Fruit fly (Drosophila melanogaster) whole organism, embryonic: Measurements from ENCODE around the gene AP-1-2beta.
A peak's percentile ranks its signal among the peaks of the same experiment; 100 is the strongest.

Experiments
- CG11085 ChIP-seq: fragments of 200-800 bp; sonication (Bioruptor generic); IDR thresholded peaks from 2 replicates; pipeline ENCODE4 v1.3.6; 2022; ENCODE audit warnings: missing biosample characterization, missing genetic modification characterization
- CG13287 ChIP-seq: fragments of 200-800 bp; sonication (Bioruptor generic); IDR thresholded peaks from 2 replicates; pipeline ENCODE4 v1.3.6; 2022; ENCODE audit warnings: missing biosample characterization, missing genetic modification characterization; ENCODE audit not compliant: partially characterized antibody
- CG13296 ChIP-seq: fragments of 200-800 bp; sonication (Bioruptor generic); optimal IDR thresholded peaks from 3 replicates; lab custom pipeline; 2018; ENCODE audit warnings: missing biosample characterization, mild to moderate bottlenecking, missing genetic modification characterization
- CG15479 ChIP-seq: fragments of 200-800 bp; sonication (Bioruptor generic); optimal IDR thresholded peaks from 3 replicates; lab custom pipeline; 2019; ENCODE audit warnings: missing biosample characterization, mild to moderate bottlenecking, missing genetic modification characterization, moderate library complexity
- CG17912 ChIP-seq: fragments of 200-800 bp; sonication (Bioruptor generic); optimal IDR thresholded peaks from 2 replicates; lab custom pipeline; 2018; ENCODE audit warnings: missing biosample characterization, mild to moderate bottlenecking, missing genetic modification characterization
- CG1832 ChIP-seq: fragments of 200-800 bp; sonication (Bioruptor generic); optimal IDR thresholded peaks from 2 replicates; lab custom pipeline; 2017; ENCODE audit warnings: missing biosample characterization, mild to moderate bottlenecking, missing genetic modification characterization, inconsistent platforms
- CG2120 ChIP-seq: fragments of 200-800 bp; sonication (Bioruptor generic); optimal IDR thresholded peaks from 3 replicates; lab custom pipeline; 2016; ENCODE audit warnings: missing biosample characterization, missing genetic modification characterization
- CG2678 ChIP-seq: fragments of 200-800 bp; sonication (Bioruptor generic); optimal IDR thresholded peaks from 3 replicates; lab custom pipeline; 2019; ENCODE audit warnings: missing biosample characterization, mild to moderate bottlenecking, missing genetic modification characterization, moderate library complexity
- CG2712 ChIP-seq: fragments of 200-800 bp; optimal IDR thresholded peaks from 3 replicates; lab custom pipeline; 2019; ENCODE audit warnings: missing biosample characterization, mild to moderate bottlenecking, missing genetic modification characterization, moderate library complexity
- CG2875 ChIP-seq: fragments of 200-800 bp; sonication (Bioruptor generic); optimal IDR thresholded peaks from 2 replicates; lab custom pipeline; 2017; ENCODE audit warnings: missing biosample characterization, mild to moderate bottlenecking, missing genetic modification characterization, missing genetic modification reagents
- CG34376 ChIP-seq: fragments of 200-800 bp; sonication (Bioruptor generic); optimal IDR thresholded peaks from 2 replicates; lab custom pipeline; 2018; ENCODE audit warnings: missing biosample characterization, mild to moderate bottlenecking, missing genetic modification characterization
- CG7963 ChIP-seq: fragments of 200-800 bp; sonication (Bioruptor generic); IDR thresholded peaks from 3 replicates; pipeline ENCODE4 v1.3.6; 2022; ENCODE audit warnings: missing biosample characterization, missing genetic modification characterization; ENCODE audit not compliant: partially characterized antibody
- CG8281 ChIP-seq: fragments of 200-800 bp; sonication (Bioruptor generic); optimal IDR thresholded peaks from 2 replicates; lab custom pipeline; 2018; ENCODE audit warnings: missing biosample characterization, mild to moderate bottlenecking, missing genetic modification characterization, moderate library complexity
- CG8478 ChIP-seq: fragments of >200 bp; optimal IDR thresholded peaks from 2 replicates; lab custom pipeline; 2018
- CHES-1-like ChIP-seq: fragments of 200-800 bp; sonication (Bioruptor generic); optimal IDR thresholded peaks from 2 replicates; lab custom pipeline; 2016; ENCODE audit warnings: missing biosample characterization, missing genetic modification characterization
- CoRest ChIP-seq: fragments of 200-800 bp; sonication (Bioruptor generic); optimal IDR thresholded peaks from 3 replicates; lab custom pipeline; 2018; ENCODE audit warnings: missing biosample characterization, mild to moderate bottlenecking, missing genetic modification characterization, moderate library complexity
- E2f1 ChIP-seq: fragments of 200-800 bp; sonication (Bioruptor generic); IDR thresholded peaks from 2 replicates; pipeline ENCODE4 v1.3.6; 2022; ENCODE audit warnings: missing biosample characterization, missing genetic modification characterization
- HLH4C ChIP-seq: fragments of 200-800 bp; sonication (Bioruptor generic); IDR thresholded peaks from 3 replicates; pipeline ENCODE4 v1.3.6; 2022; ENCODE audit warnings: missing biosample characterization, missing genetic modification characterization; ENCODE audit not compliant: partially characterized antibody
- HLHmδ ChIP-seq: fragments of 200-800 bp; sonication (Bioruptor generic); optimal IDR thresholded peaks from 2 replicates; lab custom pipeline; 2018; ENCODE audit warnings: missing biosample characterization, mild to moderate bottlenecking, missing genetic modification characterization, moderate library complexity
- Hmr ChIP-seq: fragments of 200-800 bp; sonication (Bioruptor generic); optimal IDR thresholded peaks from 3 replicates; lab custom pipeline; 2017; ENCODE audit warnings: mild to moderate bottlenecking, missing biosample characterization, missing genetic modification reagents, missing genetic modification characterization
- Hr39 ChIP-seq: fragments of >200 bp; optimal IDR thresholded peaks from 2 replicates; lab custom pipeline; 2017
- MBD-R2 ChIP-seq: fragments of 200-800 bp; sonication (Bioruptor generic); IDR thresholded peaks from 2 replicates; pipeline ENCODE4 v1.3.6; 2022; ENCODE audit warnings: missing biosample characterization, missing genetic modification characterization
- Med ChIP-seq: fragments of 200-800 bp; sonication (Bioruptor generic); peaks from one replicate; lab custom pipeline; 2016; ENCODE audit warnings: missing biosample characterization, missing genetic modification characterization, mild to moderate bottlenecking, inconsistent platforms, moderate library complexity
- Myb ChIP-seq: fragments of 200-800 bp; sonication (Bioruptor generic); optimal IDR thresholded peaks from 2 replicates; lab custom pipeline; 2016; ENCODE audit warnings: missing biosample characterization, missing genetic modification characterization
- NC2α ChIP-seq: fragments of 200-800 bp; sonication (Bioruptor generic); optimal IDR thresholded peaks from 2 replicates; lab custom pipeline; 2016; ENCODE audit warnings: missing biosample characterization, missing genetic modification characterization
- Poxn ChIP-seq: fragments of 200-800 bp; sonication (Bioruptor generic); IDR thresholded peaks from 2 replicates; pipeline ENCODE4 v1.3.6; 2022; ENCODE audit warnings: missing biosample characterization, missing genetic modification characterization
- Scr ChIP-seq: fragments of 200-800 bp; sonication (Bioruptor generic); IDR thresholded peaks from 2 replicates; pipeline ENCODE4 v1.3.6; 2022; ENCODE audit warnings: missing biosample characterization, missing genetic modification characterization; ENCODE audit not compliant: partially characterized antibody
- Trl ChIP-seq, 3 experiments: fragments of >200 bp in 2 of 3; fragments of 200-800 bp in 1 of 3; sonication (Bioruptor generic) in 1 of 3; optimal IDR thresholded peaks; 2 replicates in 1 of 3; 3 replicates in 2 of 3; lab custom pipeline; 2016 to 2017; ENCODE audit warnings: missing biosample characterization in 1 of 3, missing genetic modification characterization in 1 of 3
- Xrp1 ChIP-seq: fragments of 200-800 bp; sonication (Bioruptor generic); IDR thresholded peaks from 2 replicates; pipeline ENCODE4 v1.3.6; 2022; ENCODE audit warnings: missing biosample characterization, missing genetic modification characterization
- ab ChIP-seq: fragments of 200-800 bp; sonication (Bioruptor generic); optimal IDR thresholded peaks from 2 replicates; lab custom pipeline; 2016; ENCODE audit warnings: missing biosample characterization, missing genetic modification characterization
- ac ChIP-seq: fragments of 200-800 bp; sonication (Bioruptor generic); optimal IDR thresholded peaks from 3 replicates; lab custom pipeline; 2017; ENCODE audit warnings: missing biosample characterization, mild to moderate bottlenecking, missing genetic modification characterization
- ap ChIP-seq: fragments of 200-800 bp; sonication (Bioruptor generic); IDR thresholded peaks from 2 replicates; pipeline ENCODE4 v1.3.6; 2022; ENCODE audit warnings: missing biosample characterization, missing genetic modification characterization
- bsh ChIP-seq, 2 experiments: fragments of 200-800 bp; sonication (Bioruptor generic); optimal IDR thresholded peaks; 2 replicates each; lab custom pipeline; 2017 to 2018; ENCODE audit warnings: mild to moderate bottlenecking in 2 of 2, missing biosample characterization in 2 of 2, missing genetic modification characterization in 2 of 2, moderate library complexity in 1 of 2
- crol ChIP-seq: fragments of 200-800 bp; sonication (Bioruptor generic); IDR thresholded peaks from 2 replicates; pipeline ENCODE4 v1.3.6; 2022; ENCODE audit warnings: missing biosample characterization, missing genetic modification characterization
- cwo ChIP-seq: fragments of 200-800 bp; sonication (Bioruptor generic); optimal IDR thresholded peaks from 3 replicates; lab custom pipeline; 2017; ENCODE audit warnings: missing biosample characterization, missing genetic modification characterization, mild to moderate bottlenecking, moderate library complexity, missing genetic modification reagents
- dan ChIP-seq: fragments of 200-800 bp; sonication (Bioruptor generic); IDR thresholded peaks from 2 replicates; pipeline ENCODE4 v1.3.6; 2022; ENCODE audit warnings: missing biosample characterization, missing genetic modification characterization
- dysf ChIP-seq: fragments of 200-800 bp; sonication (Bioruptor generic); IDR thresholded peaks from 3 replicates; pipeline ENCODE4 v1.3.6; 2022; ENCODE audit warnings: missing biosample characterization, missing genetic modification characterization
- exex ChIP-seq: fragments of 200-800 bp; sonication (Bioruptor generic); optimal IDR thresholded peaks from 4 replicates; lab custom pipeline; 2018; ENCODE audit warnings: missing biosample characterization, mild to moderate bottlenecking, missing genetic modification characterization, moderate library complexity
- fd3F ChIP-seq: fragments of 200-800 bp; sonication (Bioruptor generic); optimal IDR thresholded peaks from 2 replicates; lab custom pipeline; 2018; ENCODE audit warnings: missing biosample characterization, mild to moderate bottlenecking, missing genetic modification characterization, moderate library complexity
- gem ChIP-seq: fragments of 200-800 bp; sonication (Bioruptor generic); optimal IDR thresholded peaks from 2 replicates; lab custom pipeline; 2019; ENCODE audit warnings: missing biosample characterization, mild to moderate bottlenecking, missing genetic modification characterization, moderate library complexity
- grn ChIP-seq: fragments of 200-800 bp; sonication (Bioruptor generic); optimal IDR thresholded peaks from 3 replicates; lab custom pipeline; 2017; ENCODE audit warnings: missing biosample characterization, missing genetic modification characterization
- gsb ChIP-seq: fragments of 200-800 bp; sonication (Bioruptor generic); IDR thresholded peaks from 2 replicates; pipeline ENCODE4 v1.3.6; 2022; ENCODE audit warnings: missing biosample characterization, missing genetic modification characterization
- ind ChIP-seq: fragments of 200-800 bp; sonication (Bioruptor generic); optimal IDR thresholded peaks from 3 replicates; lab custom pipeline; 2016; ENCODE audit warnings: missing biosample characterization, missing genetic modification characterization
- jumu ChIP-seq: fragments of 200-800 bp; sonication (Bioruptor generic); optimal IDR thresholded peaks from 3 replicates; lab custom pipeline; 2016; ENCODE audit warnings: missing biosample characterization, missing genetic modification characterization
- lab ChIP-seq: fragments of 200-800 bp; sonication (Bioruptor generic); optimal IDR thresholded peaks from 3 replicates; lab custom pipeline; 2017; ENCODE audit warnings: missing biosample characterization, missing genetic modification characterization, mild to moderate bottlenecking, moderate library complexity, missing genetic modification reagents
- mirr ChIP-seq: fragments of 200-800 bp; sonication (Bioruptor generic); optimal IDR thresholded peaks from 3 replicates; lab custom pipeline; 2018; ENCODE audit warnings: missing biosample characterization, mild to moderate bottlenecking, missing genetic modification characterization
- ro ChIP-seq: fragments of 200-800 bp; sonication (Bioruptor generic); IDR thresholded peaks from 2 replicates; pipeline ENCODE4 v1.3.6; 2022; ENCODE audit warnings: missing biosample characterization, missing genetic modification characterization
- sug ChIP-seq: fragments of 200-800 bp; optimal IDR thresholded peaks from 2 replicates; lab custom pipeline; 2019; ENCODE audit warnings: missing biosample characterization, mild to moderate bottlenecking, missing genetic modification characterization, moderate library complexity
- usp ChIP-seq: fragments of >200 bp; optimal IDR thresholded peaks from 2 replicates; lab custom pipeline; 2017; ENCODE audit warnings: missing biosample characterization, missing genetic modification characterization
- z ChIP-seq: fragments of 200-800 bp; sonication (Bioruptor generic); IDR thresholded peaks from 3 replicates; pipeline ENCODE4 v1.3.6; 2022; ENCODE audit warnings: missing biosample characterization, missing genetic modification characterization
- zfh2 ChIP-seq: fragments of 200-800 bp; sonication (Bioruptor generic); optimal IDR thresholded peaks from 2 replicates; lab custom pipeline; 2016; ENCODE audit warnings: missing biosample characterization, missing genetic modification characterization

The AP-1-2beta gene

dm6 chrX:19754152-19754579 is 23.4 kb downstream of the AP-1-2beta start (continued):
- no peak for TF ChIP-seq ind
- no peak for TF ChIP-seq ap (GFP tag; lab: Robert Waterston, UW)
- no peak for TF ChIP-seq usp (GFP tag; lab: Kevin White, UChicago)
- no peak for TF ChIP-seq CG2875
- TF ChIP-seq Poxn (GFP tag; lab: Robert Waterston, UW) = no peak
- no peak for TF ChIP-seq CG2678 (tag; lab: Kevin White, UChicago)
- no peak for TF ChIP-seq dan
- TF ChIP-seq sug = peak; percentile 74
- no peak for TF ChIP-seq ro (GFP tag; lab: Robert Waterston, UW)
- TF ChIP-seq Myb (GFP tag; lab: Kevin White, UChicago) = no peak
- TF ChIP-seq Scr (GFP tag; lab: Robert Waterston, UW) = 0 out of 2 replicates have a peak, but pooled peaks have one; percentile 16
- no peak for TF ChIP-seq CG8281 (tag; lab: Kevin White, UChicago)
- TF ChIP-seq ac (GFP tag; lab: Kevin White, UChicago) = no peak
- peak; percentile 49 for TF ChIP-seq HLHmδ
- no peak for TF ChIP-seq gsb (GFP tag; lab: Robert Waterston, UW)
- TF ChIP-seq CG2712 (tag; lab: Kevin White, UChicago) = no peak
- TF ChIP-seq gem (tag; lab: Kevin White, UChicago) = no peak
- no peak for TF ChIP-seq crol (GFP tag; lab: Robert Waterston, UW)
- peak; percentile 97 for TF ChIP-seq z (GFP tag; lab: Robert Waterston, UW)
- peak; percentile 35 for TF ChIP-seq cwo (GFP tag; lab: Kevin White, UChicago)
- no peak for TF ChIP-seq dysf
- TF ChIP-seq CG13296 (GFP tag; lab: Kevin White, UChicago) = no peak
- TF ChIP-seq Med = peak; percentile 80
- TF ChIP-seq jumu (GFP tag; lab: Kevin White, UChicago) = no peak
- no peak for TF ChIP-seq CG2120 (GFP tag; lab: Kevin White, UChicago)
- TF ChIP-seq HLH4C (GFP tag; lab: Robert Waterston, UW) = no peak
- peak; percentile 34 to 47 for TF ChIP-seq Trl (optimal IDR thresholded peaks at IDR 0.05; lab: Kevin White, UChicago)
- no peak for TF ChIP-seq Trl (GFP tag; optimal IDR thresholded peaks at IDR 0.05; lab: Kevin White, UChicago)
- peak; percentile 63 for TF ChIP-seq CG34376 (GFP tag; lab: Kevin White, UChicago)
- TF ChIP-seq fd3F (GFP tag; lab: Kevin White, UChicago) = no peak
- no peak for TF ChIP-seq bsh (GFP tag; optimal IDR thresholded peaks at IDR 0.05; lab: Kevin White, UChicago)
- peak; percentile 28 for TF ChIP-seq lab (GFP tag; lab: Kevin White, UChicago)
- TF ChIP-seq CG17912 (GFP tag; lab: Kevin White, UChicago) = no peak
- peak; percentile 64 for TF ChIP-seq CG8478 (lab: Kevin White, UChicago)
- TF ChIP-seq Hr39 (lab: Kevin White, UChicago) = no peak
- peak; percentile 99 for TF ChIP-seq grn (GFP tag; lab: Kevin White, UChicago)
- no peak for TF ChIP-seq CG7963
- no peak for TF ChIP-seq Hmr (GFP tag; lab: Kevin White, UChicago)
- peak; percentile 21 for TF ChIP-seq CG15479 (GFP tag; lab: Kevin White, UChicago)
- TF ChIP-seq CG11085 (GFP tag; lab: Robert Waterston, UW) = no peak
- no peak for TF ChIP-seq zfh2 (GFP tag; lab: Kevin White, UChicago)
- TF ChIP-seq CoRest (tag; lab: Kevin White, UChicago) = no peak
- TF ChIP-seq CG13287 (GFP tag; lab: Robert Waterston, UW) = peak; percentile 20
- no peak for TF ChIP-seq Xrp1
- no peak for TF ChIP-seq ab (GFP tag; lab: Kevin White, UChicago)
- no peak for TF ChIP-seq NC2α (GFP tag; lab: Kevin White, UChicago)
- peak; percentile 56 for TF ChIP-seq mirr (GFP tag; lab: Kevin White, UChicago)
- TF ChIP-seq E2f1 = no peak
- TF ChIP-seq CG1832 (GFP tag; lab: Kevin White, UChicago) = peak; percentile 58
- no peak for TF ChIP-seq CHES-1-like (GFP tag; lab: Kevin White, UChicago)
- TF ChIP-seq MBD-R2 (GFP tag; lab: Robert Waterston, UW) = no peak
- TF ChIP-seq exex (tag; lab: Kevin White, UChicago) = peak; percentile 40
